Worm (Caenorhabditis elegans) whole organism, late embryonic: ENCODE results near the gene set-22.

Source experiments
- F13H6.1 ChIP-seq: sonication (generic microtip); optimal IDR thresholded peaks from 2 replicates; lab custom pipeline; 2016; ENCODE audit warnings: missing genetic modification characterization, missing compliant biosample characterization
- K02D7.2 ChIP-seq: sonication (generic microtip); optimal IDR thresholded peaks from 2 replicates; lab custom pipeline; 2017; ENCODE audit warnings: mild to moderate bottlenecking, missing genetic modification characterization, missing compliant biosample characterization
- K09A11.1 ChIP-seq: sonication (generic microtip); optimal IDR thresholded peaks from 2 replicates; lab custom pipeline; 2017; ENCODE audit warnings: antibody characterized with exemption, mild to moderate bottlenecking, missing genetic modification characterization, missing compliant biosample characterization; ENCODE audit not compliant: insufficient read depth
- Y22D7AL.16 ChIP-seq: sonication (generic microtip); optimal IDR thresholded peaks from 2 replicates; lab custom pipeline; 2016; ENCODE audit warnings: missing genetic modification characterization, missing compliant biosample characterization
- ahr-1 ChIP-seq: sonication (generic microtip); optimal IDR thresholded peaks from 2 replicates; lab custom pipeline; 2016; ENCODE audit warnings: missing genetic modification characterization, missing compliant biosample characterization
- ceh-14 ChIP-seq: sonication (generic microtip); optimal IDR thresholded peaks from 2 replicates; lab custom pipeline; 2016; ENCODE audit warnings: missing genotype, missing genetic modification characterization, missing compliant biosample characterization
- ceh-18 ChIP-seq: sonication (generic microtip); optimal IDR thresholded peaks from 2 replicates; lab custom pipeline; 2016; ENCODE audit warnings: missing genetic modification characterization, missing compliant biosample characterization
- ceh-19 ChIP-seq: fragments of 200-800 bp; sonication (Bioruptor generic); optimal IDR thresholded peaks from 2 replicates; lab custom pipeline; 2018; ENCODE audit warnings: mild to moderate bottlenecking, missing genetic modification characterization, missing compliant biosample characterization
- ceh-22 ChIP-seq: sonication (generic microtip); optimal IDR thresholded peaks from 2 replicates; lab custom pipeline; 2017; ENCODE audit warnings: missing biosample characterization, missing genetic modification characterization
- ceh-24 ChIP-seq: sonication (generic microtip); optimal IDR thresholded peaks from 2 replicates; lab custom pipeline; 2016; ENCODE audit warnings: mild to moderate bottlenecking, missing genetic modification characterization, missing compliant biosample characterization
- ceh-30 ChIP-seq: fragments of 150-350 bp; optimal IDR thresholded peaks from 2 replicates; lab custom pipeline; 2014; ENCODE audit warnings: missing biosample characterization, missing genetic modification characterization
- ceh-31 ChIP-seq: sonication (generic microtip); optimal IDR thresholded peaks from 2 replicates; lab custom pipeline; 2016; ENCODE audit warnings: missing genetic modification characterization, missing compliant biosample characterization
- ceh-45 ChIP-seq: fragments of 200-800 bp; sonication (Bioruptor generic); IDR thresholded peaks from 2 replicates; pipeline ENCODE4 v1.3.6; 2022; ENCODE audit warnings: missing genetic modification reagents, missing genetic modification characterization, missing compliant biosample characterization
- ceh-48 ChIP-seq: sonication (generic microtip); optimal IDR thresholded peaks from 2 replicates; lab custom pipeline; 2016; ENCODE audit warnings: missing genetic modification characterization, inconsistent platforms, missing compliant biosample characterization
- dmd-4 ChIP-seq: sonication (generic microtip); optimal IDR thresholded peaks from 2 replicates; lab custom pipeline; 2016; ENCODE audit warnings: borderline replicate concordance, missing genetic modification characterization, missing compliant biosample characterization
- dve-1 ChIP-seq: sonication (generic microtip); optimal IDR thresholded peaks from 2 replicates; lab custom pipeline; 2017; ENCODE audit warnings: antibody characterized with exemption, mild to moderate bottlenecking, missing genetic modification characterization, missing compliant biosample characterization
- ets-4 ChIP-seq: sonication (generic microtip); optimal IDR thresholded peaks from 2 replicates; lab custom pipeline; 2016; ENCODE audit warnings: missing genetic modification characterization, missing compliant biosample characterization
- fkh-10 ChIP-seq: fragments of 150-350 bp; optimal IDR thresholded peaks from 2 replicates; lab custom pipeline; 2014; ENCODE audit warnings: missing biosample characterization, missing genetic modification reagents, missing genetic modification characterization
- hlh-8 ChIP-seq: sonication (generic microtip); optimal IDR thresholded peaks from 2 replicates; lab custom pipeline; 2016; ENCODE audit warnings: missing genotype, missing genetic modification characterization, missing compliant biosample characterization
- lim-6 ChIP-seq: sonication (generic microtip); optimal IDR thresholded peaks from 2 replicates; lab custom pipeline; 2016; ENCODE audit warnings: missing genetic modification characterization, missing compliant biosample characterization
- lin-11 ChIP-seq: fragments of 200-800 bp; sonication (Bioruptor generic); optimal IDR thresholded peaks from 2 replicates; lab custom pipeline; 2018; ENCODE audit warnings: mild to moderate bottlenecking, missing genetic modification characterization, missing compliant biosample characterization
- madf-2 ChIP-seq: sonication (generic microtip); optimal IDR thresholded peaks from 2 replicates; lab custom pipeline; 2017; ENCODE audit warnings: missing genetic modification characterization, missing compliant biosample characterization
- mec-3 ChIP-seq: sonication (generic microtip); optimal IDR thresholded peaks from 2 replicates; lab custom pipeline; 2016; ENCODE audit warnings: borderline replicate concordance, missing genetic modification characterization, missing compliant biosample characterization
- nfya-1 ChIP-seq: sonication (generic microtip); optimal IDR thresholded peaks from 2 replicates; lab custom pipeline; 2017; ENCODE audit warnings: missing genetic modification characterization, mild to moderate bottlenecking, missing compliant biosample characterization, antibody characterized with exemption, moderate library complexity
- nhr-11 ChIP-seq: fragments of 150-350 bp; optimal IDR thresholded peaks from 2 replicates; lab custom pipeline; 2014; ENCODE audit warnings: missing biosample characterization, missing genetic modification characterization
- nhr-232 ChIP-seq: sonication (generic microtip); optimal IDR thresholded peaks from 2 replicates; lab custom pipeline; 2016; ENCODE audit warnings: missing genetic modification characterization, missing compliant biosample characterization
- pag-3 ChIP-seq: sonication (generic microtip); optimal IDR thresholded peaks from 2 replicates; lab custom pipeline; 2016; ENCODE audit warnings: missing compliant biosample characterization, missing genetic modification characterization, borderline replicate concordance
- pat-9 ChIP-seq: fragments of 200-800 bp; sonication (Bioruptor generic); optimal IDR thresholded peaks from 2 replicates; lab custom pipeline; 2018; ENCODE audit warnings: mild to moderate bottlenecking, missing genetic modification characterization, moderate library complexity, missing compliant biosample characterization
- pha-2 ChIP-seq: sonication (generic microtip); optimal IDR thresholded peaks from 2 replicates; lab custom pipeline; 2017; ENCODE audit warnings: mild to moderate bottlenecking, missing genetic modification characterization, missing compliant biosample characterization
- pqm-1 ChIP-seq: sonication (generic microtip); optimal IDR thresholded peaks from 2 replicates; lab custom pipeline; 2016; ENCODE audit warnings: missing genetic modification characterization, missing compliant biosample characterization
- ref-2 ChIP-seq: sonication (generic microtip); optimal IDR thresholded peaks from 2 replicates; lab custom pipeline; 2016; ENCODE audit warnings: missing genetic modification characterization, missing compliant biosample characterization
- sdc-2 ChIP-seq: sonication (generic microtip); optimal IDR thresholded peaks from 2 replicates; lab custom pipeline; 2016; ENCODE audit warnings: missing genotype, missing genetic modification characterization, missing compliant biosample characterization
- sox-4 ChIP-seq: sonication (generic microtip); optimal IDR thresholded peaks from 2 replicates; lab custom pipeline; 2017; ENCODE audit warnings: mild to moderate bottlenecking, missing genetic modification characterization, inconsistent platforms, missing compliant biosample characterization
- unc-42 ChIP-seq: sonication (generic microtip); optimal IDR thresholded peaks from 2 replicates; lab custom pipeline; 2016; ENCODE audit warnings: missing genotype, missing genetic modification characterization, missing compliant biosample characterization
- ztf-16 ChIP-seq: sonication (generic microtip); optimal IDR thresholded peaks from 2 replicates; lab custom pipeline; 2017; ENCODE audit warnings: missing genetic modification characterization, missing compliant biosample characterization

The set-22 gene

ce11 chrV:10463276-10463675 lies 26.6 kb downstream of the set-22 start, which contains the start of gene F22E12.3:
Gene F22E12.3, minus strand, starts transcription at chrV:10463376.
- TF ChIP-seq dve-1 (tag; lab: Kevin White, UChicago) (no peak), F13H6.1 (no peak), ceh-24 (tag; lab: Kevin White, UChicago) (no peak), lim-6 (no peak)

- TF ChIP-seq ceh-31 (tag; lab: Kevin White, UChicago): no peak
- TF ChIP-seq madf-2 (tag; lab: Kevin White, UChicago): no peak
- no peak for TF ChIP-seq dmd-4 (tag; lab: Kevin White, UChicago)
- TF ChIP-seq K02D7.2 (tag; lab: Kevin White, UChicago): no peak
- TF ChIP-seq ahr-1 (tag; lab: Kevin White, UChicago): no peak
- no peak for TF ChIP-seq ets-4 (tag; lab: Kevin White, UChicago)
- TF ChIP-seq ref-2 (tag; lab: Kevin White, UChicago): no peak
- TF ChIP-seq ceh-14 (tag; lab: Kevin White, UChicago): no peak
- no peak for TF ChIP-seq lin-11
- no peak for TF ChIP-seq mec-3 (tag; lab: Kevin White, UChicago)
- no peak for TF ChIP-seq K09A11.1
- TF ChIP-seq sox-4 (tag; lab: Kevin White, UChicago): no peak
- no peak for TF ChIP-seq pat-9 (tag; lab: Kevin White, UChicago)
- TF ChIP-seq Y22D7AL.16 (tag; lab: Kevin White, UChicago): no peak
- no peak for TF ChIP-seq ceh-45
- TF ChIP-seq ceh-30: no peak
Observed at ce11 chrV:10464160-10464559, 27.4 kb downstream of the set-22 start.

- no peak for TF ChIP-seq dve-1 (tag; lab: Kevin White, UChicago)
- TF ChIP-seq K02D7.2 (tag; lab: Kevin White, UChicago): no peak
- no peak for TF ChIP-seq sdc-2 (tag; lab: Kevin White, UChicago)
- no peak for TF ChIP-seq ceh-19 (GFP tag; lab: Kevin White, UChicago)
- TF ChIP-seq pat-9 (tag; lab: Kevin White, UChicago): no peak
- no peak for TF ChIP-seq dmd-4 (tag; lab: Kevin White, UChicago)
- no peak for TF ChIP-seq ceh-48 (tag; lab: Kevin White, UChicago)
- TF ChIP-seq nfya-1 (tag; lab: Kevin White, UChicago): no peak
- TF ChIP-seq ceh-22 (tag; lab: Kevin White, UChicago): no peak
- no peak for TF ChIP-seq sox-4 (tag; lab: Kevin White, UChicago)
- TF ChIP-seq ztf-16 (tag; lab: Kevin White, UChicago): no peak
Observed at ce11 chrV:10464746-10465145, 28.0 kb downstream of the set-22 start.

- TF ChIP-seq ceh-18 (no peak), dve-1 (tag; lab: Kevin White, UChicago) (no peak), pqm-1 (no peak), pag-3 (no peak), ceh-24 (tag; lab: Kevin White, UChicago) (no peak), sox-4 (tag; lab: Kevin White, UChicago) (no peak), ceh-22 (tag; lab: Kevin White, UChicago) (no peak), K09A11.1 (no peak), mec-3 (tag; lab: Kevin White, UChicago) (no peak), nhr-232 (tag; lab: Kevin White, UChicago) (no peak), hlh-8 (tag; lab: Kevin White, UChicago) (no peak), ztf-16 (tag; lab: Kevin White, UChicago) (no peak), pat-9 (tag; lab: Kevin White, UChicago) (no peak), fkh-10 (no peak), Y22D7AL.16 (tag; lab: Kevin White, UChicago) (no peak), nhr-11 (tag; lab: Kevin White, UChicago) (no peak), nfya-1 (tag; lab: Kevin White, UChicago) (no peak), pha-2 (tag; lab: Kevin White, UChicago) (no peak), unc-42 (no peak), ceh-14 (tag; lab: Kevin White, UChicago) (no peak)
Observed at ce11 chrV:10465478-10465877, 28.8 kb downstream of the set-22 start.
